Fruit fly (Drosophila melanogaster): ENCODE data around the gene CG4789.

- TF ChIP-seq bab1 (GFP tag; optimal IDR thresholded peaks at IDR 0.05) (peak; percentile 84), Mnt (GFP tag; optimal IDR thresholded peaks at IDR 0.05) (peak; percentile 74), tj (GFP tag; optimal IDR thresholded peaks at IDR 0.05) (peak; percentile 46), Clk (GFP tag; optimal IDR thresholded peaks at IDR 0.05) (no peak), kay (GFP tag; ENCODE audit: borderline replicate concordance) (peak; percentile 66), CG7045 (GFP tag; optimal IDR thresholded peaks at IDR 0.05) (no peak), cic (GFP tag; optimal IDR thresholded peaks at IDR 0.05) (peak; percentile 22), pad (GFP tag; optimal IDR thresholded peaks at IDR 0.05) (peak; percentile 56), CG7101 (tag; optimal IDR thresholded peaks at IDR 0.05) (peak; percentile 87), CG12768 (GFP tag; optimal IDR thresholded peaks at IDR 0.05) (no peak)
These were observed 49.1 kb upstream of the CG4789 start, which contains the start of gene goe for dm6 chrX:16751579-16752156.

All from whole organism, adult.